Worm (Caenorhabditis elegans) whole organism, L1 larva: ENCODE measurements around the gene moc-5.

ENCODE experiments used
- aha-1 ChIP-seq: fragments of 150-350 bp; optimal IDR thresholded peaks from 2 replicates; lab custom pipeline; 2014; ENCODE audit warnings: missing biosample characterization, missing genetic modification characterization
- ceh-8 ChIP-seq: fragments of 200-800 bp; sonication (Bioruptor generic); optimal IDR thresholded peaks from 2 replicates; lab custom pipeline; 2018; ENCODE audit warnings: mild to moderate bottlenecking, missing genetic modification characterization, moderate library complexity, missing compliant biosample characterization
- xbp-1 ChIP-seq: sonication (generic microtip); optimal IDR thresholded peaks from 2 replicates; lab custom pipeline; 2016; ENCODE audit warnings: missing genetic modification characterization, missing compliant biosample characterization

DNA sequence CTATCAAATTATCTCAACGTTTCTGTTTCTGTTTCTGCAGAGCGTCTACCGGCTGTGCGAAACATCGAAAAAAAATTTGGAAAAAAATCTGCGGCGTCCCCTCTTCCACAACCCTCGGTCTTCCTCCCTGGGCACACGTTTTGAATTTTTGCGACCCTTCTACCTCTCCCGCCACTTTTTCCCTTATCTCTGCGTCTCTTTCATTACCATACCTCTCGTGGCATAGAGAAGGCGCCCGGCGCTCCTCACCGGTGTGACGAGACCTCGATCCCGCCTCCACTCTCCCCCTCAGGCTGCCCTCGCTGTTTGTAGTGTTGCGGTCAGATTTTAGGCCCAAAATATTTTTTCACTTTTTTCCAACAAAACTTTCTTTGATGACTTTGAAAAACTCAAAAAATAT, 13.4 kb downstream of the moc-5 start:
- TF ChIP-seq aha-1 (tag; lab: Kevin White, UChicago) (no peak), xbp-1 (tag; lab: Kevin White, UChicago) (peak; percentile 12), ceh-8 (GFP tag; lab: Kevin White, UChicago) (no peak)
